Worm (Caenorhabditis elegans) whole organism, young adult: ENCODE measurements around the gene panl-3.

Experiments
- F55B11.4 ChIP-seq: sonication (generic microtip); optimal IDR thresholded peaks from 2 replicates; lab custom pipeline; 2016; ENCODE audit warnings: missing compliant biosample characterization, missing genetic modification characterization, borderline replicate concordance; ENCODE audit not compliant: insufficient read depth
- Y53F4B.3 ChIP-seq: fragments of 200-800 bp; sonication (Bioruptor generic); IDR thresholded peaks from 2 replicates; pipeline ENCODE4 v1.3.6; 2022; ENCODE audit warnings: missing genetic modification reagents, missing genetic modification characterization, missing compliant biosample characterization
- ama-1 ChIP-seq, 3 experiments: fragments of 150-350 bp in 1 of 3; sonication (generic microtip) in 2 of 3; optimal IDR thresholded peaks; 2 replicates each; lab custom pipeline; 2014 to 2018; ENCODE audit warnings: missing biosample characterization in 2 of 3, missing genetic modification characterization in 2 of 3, missing genetic modification reagents in 2 of 3
- hlh-26 ChIP-seq: fragments of 200-800 bp; sonication (Bioruptor generic); conservative IDR thresholded peaks from 2 replicates; pipeline ENCODE4 v1.3.6; 2022; ENCODE audit warnings: missing genetic modification reagents, missing genetic modification characterization, missing compliant biosample characterization
- hmg-20 ChIP-seq: fragments of 200-800 bp; sonication (Bioruptor generic); IDR thresholded peaks from 2 replicates; pipeline ENCODE4 v1.3.6; 2022; ENCODE audit warnings: missing genetic modification reagents, missing genetic modification characterization, missing compliant biosample characterization
- madf-10 ChIP-seq: sonication (generic microtip); optimal IDR thresholded peaks from 2 replicates; lab custom pipeline; 2016; ENCODE audit warnings: mild to moderate bottlenecking, missing genetic modification characterization, missing compliant biosample characterization
- nfyb-1 ChIP-seq: fragments of 200-800 bp; sonication (Bioruptor generic); IDR thresholded peaks from 2 replicates; pipeline ENCODE4 v1.3.6; 2022; ENCODE audit warnings: missing genetic modification reagents, missing genetic modification characterization, missing compliant biosample characterization

ce11 chrIII:9834888-9835287 is 16.0 kb downstream of the panl-3 start, which contains the start of gene K11H3.8:
- TF ChIP-seq ama-1 (optimal IDR thresholded peaks at IDR 0.05; lab: Kevin White, UChicago) (no peak), ama-1 (GFP tag; optimal IDR thresholded peaks at IDR 0.05; lab: Kevin White, UChicago) (no peak), hlh-26 (GFP tag; lab: Robert Waterston, UW) (no peak), nfyb-1 (GFP tag; lab: Robert Waterston, UW) (no peak), Y53F4B.3 (no peak), madf-10 (tag; lab: Kevin White, UChicago) (no peak), hmg-20 (GFP tag; lab: Robert Waterston, UW) (no peak), F55B11.4 (tag; lab: Kevin White, UChicago) (no peak)
